Worm (Caenorhabditis elegans) whole organism, early embryonic: ENCODE data around the gene F41G3.6.

Source experiments
- ama-1 ChIP-seq: fragments of 150-350 bp; optimal IDR thresholded peaks from 2 replicates; lab custom pipeline; 2014
- ceh-13 ChIP-seq: fragments of 200-800 bp; sonication (Bioruptor generic); optimal IDR thresholded peaks from 2 replicates; lab custom pipeline; 2018; ENCODE audit warnings: mild to moderate bottlenecking, missing genetic modification characterization, missing compliant biosample characterization
- ets-7 ChIP-seq: sonication (generic microtip); optimal IDR thresholded peaks from 2 replicates; lab custom pipeline; 2016; ENCODE audit warnings: missing genotype, missing genetic modification characterization, missing compliant biosample characterization
- hmg-4 ChIP-seq: fragments of 200-800 bp; sonication (Bioruptor generic); optimal IDR thresholded peaks from 2 replicates; lab custom pipeline; 2018; ENCODE audit warnings: mild to moderate bottlenecking, missing genetic modification characterization, missing compliant biosample characterization
- hnd-1 ChIP-seq: sonication (generic microtip); optimal IDR thresholded peaks from 2 replicates; lab custom pipeline; 2016; ENCODE audit warnings: missing genetic modification characterization, missing compliant biosample characterization
- pes-1 ChIP-seq: fragments of 200-800 bp; sonication (Bioruptor generic); IDR thresholded peaks from 2 replicates; pipeline ENCODE4 v1.3.6; 2022; ENCODE audit warnings: missing genetic modification reagents, missing genetic modification characterization, missing compliant biosample characterization
- scrt-1 ChIP-seq: fragments of 200-800 bp; sonication (Bioruptor generic); IDR thresholded peaks from 2 replicates; pipeline ENCODE4 v1.3.6; 2022; ENCODE audit warnings: missing genetic modification characterization, missing compliant biosample characterization
- tbx-11 ChIP-seq: fragments of 200-800 bp; sonication (Bioruptor generic); IDR thresholded peaks from 2 replicates; pipeline ENCODE4 v1.3.6; 2022; ENCODE audit warnings: missing genetic modification characterization, missing compliant biosample characterization

- no peak for TF ChIP-seq hnd-1 (tag; lab: Kevin White, UChicago)
- TF ChIP-seq ceh-13 (GFP tag; lab: Kevin White, UChicago), result no peak
- TF ChIP-seq ama-1 (lab: Kevin White, UChicago), result no peak
- TF ChIP-seq hmg-4, result no peak
- TF ChIP-seq ets-7 (tag; lab: Kevin White, UChicago), result no peak
- no peak for TF ChIP-seq tbx-11 (GFP tag; lab: Robert Waterston, UW)
- TF ChIP-seq pes-1, result no peak
- TF ChIP-seq scrt-1 (GFP tag; lab: Robert Waterston, UW), result no peak
These were observed 38.5 kb downstream of the F41G3.6 start for ce11 chrII:6781231-6781630.
